ENCODE assay signal across 2 fruit fly cellular contexts in genomic region chr3R:7970640-7971039, dm6.
TF ChIP-seq lines count a peak whose summit lies in the region.

No protein-coding gene starts in this region.

TF ChIP-seq in whole organism, 6 proteins besides CTCF, POLR2A, EP300 and RAD21:
- no peak for TF ChIP-seq EcR (GFP tag; optimal IDR thresholded peaks at IDR 0.05; lab: Kevin White, UChicago)
- TF ChIP-seq Dll (optimal IDR thresholded peaks at IDR 0.05; lab: Kevin White, UChicago): peak; percentile 3
- TF ChIP-seq pan (optimal IDR thresholded peaks at IDR 0.05; lab: Kevin White, UChicago): no peak

TF ChIP-seq in whole organism, prepupa, 60 proteins besides CTCF, POLR2A, EP300 and RAD21:
- TF ChIP-seq ss (GFP tag; optimal IDR thresholded peaks at IDR 0.05; lab: Kevin White, UChicago) (peak in 1 of 2 experiments; percentile 51), CG10669 (GFP tag; optimal IDR thresholded peaks at IDR 0.05; lab: Kevin White, UChicago) (no peak), svp (GFP tag; lab: Kevin White, UChicago) (peak; percentile 49), Smox (GFP tag; optimal IDR thresholded peaks at IDR 0.05; lab: Kevin White, UChicago) (no peak), dsx (GFP tag; optimal IDR thresholded peaks at IDR 0.05; lab: Kevin White, UChicago; ENCODE audit: poor library complexity, severe bottlenecking) (peak; percentile 54), Hr4 (GFP tag; optimal IDR thresholded peaks at IDR 0.05; lab: Kevin White, UChicago) (no peak), Sox102F (GFP tag; optimal IDR thresholded peaks at IDR 0.05; lab: Kevin White, UChicago) (no peak), Sox15 (GFP tag; optimal IDR thresholded peaks at IDR 0.05; lab: Kevin White, UChicago) (no peak)
